Worm (Caenorhabditis elegans): Measurements from ENCODE around the gene F22E5.22.
"Not testable (repeated sequence)": the region's sequence is repeated elsewhere in the genome, so short reads cannot be mapped to it uniquely, and the experiment has no call there.

DNA sequence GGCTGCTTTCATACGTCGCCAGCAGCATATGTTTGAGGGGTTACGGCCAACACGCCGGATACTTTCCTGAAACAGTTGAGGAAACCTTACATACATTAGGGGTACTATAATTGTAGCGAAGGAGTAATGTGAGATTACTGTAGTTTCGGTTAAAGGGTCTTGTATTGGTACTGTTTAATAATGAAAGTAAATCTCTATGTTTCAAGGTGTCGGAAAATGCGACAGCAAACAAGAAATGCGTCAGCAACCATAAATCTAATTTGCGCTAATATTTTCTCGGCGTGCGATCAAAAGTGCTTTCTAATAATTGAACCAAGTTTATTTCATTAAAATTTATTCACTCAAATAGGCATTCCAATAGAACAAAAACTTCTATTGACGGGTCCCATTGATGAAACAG, 6.6 kb downstream of the F22E5.22 start, which contains the start of gene sri-57:
- TF ChIP-seq cog-1 (tag; optimal IDR thresholded peaks at IDR 0.05); ref-1 (GFP tag; conservative IDR thresholded peaks at IDR 0.05); flt-1 (GFP tag; IDR thresholded peaks at IDR 0.05); med-1 (GFP tag; optimal IDR thresholded peaks at IDR 0.05; ENCODE audit: insufficient read depth); tab-1 (GFP tag; IDR thresholded peaks at IDR 0.05); T22C8.4 (GFP tag; IDR thresholded peaks at IDR 0.05); ztf-23 (GFP tag; IDR thresholded peaks at IDR 0.05); klf-2 (GFP tag; conservative IDR thresholded peaks at IDR 0.05); ztf-29 (GFP tag; IDR thresholded peaks at IDR 0.05): not testable (repeated sequence)

Measured in whole organism, midembryonic.